Fruit fly (Drosophila melanogaster) whole organism, embryonic: ENCODE data around the gene CycE.

Source experiments
- Abd-B ChIP-seq: fragments of 200-800 bp; sonication (Bioruptor generic); optimal IDR thresholded peaks from 2 replicates; lab custom pipeline; 2018; ENCODE audit warnings: missing biosample characterization, mild to moderate bottlenecking, missing genetic modification characterization, moderate library complexity
- Asciz ChIP-seq: fragments of 200-800 bp; sonication (Bioruptor generic); optimal IDR thresholded peaks from 2 replicates; lab custom pipeline; 2017; ENCODE audit warnings: missing biosample characterization, mild to moderate bottlenecking, missing genetic modification characterization, missing genetic modification reagents
- Atf3 ChIP-seq: fragments of 200-800 bp; sonication (Bioruptor generic); optimal IDR thresholded peaks from 3 replicates; lab custom pipeline; 2016; ENCODE audit warnings: missing biosample characterization, missing genetic modification characterization
- CG10462 ChIP-seq: fragments of 200-800 bp; sonication (Bioruptor generic); optimal IDR thresholded peaks from 2 replicates; lab custom pipeline; 2016; ENCODE audit warnings: missing biosample characterization, missing genetic modification characterization
- CG11456 ChIP-seq: fragments of 200-800 bp; sonication (Bioruptor generic); IDR thresholded peaks from 3 replicates; pipeline ENCODE4 v1.3.6; 2022; ENCODE audit warnings: missing biosample characterization, missing genetic modification characterization
- CG11696 ChIP-seq: fragments of 200-800 bp; sonication (Bioruptor generic); IDR thresholded peaks from 2 replicates; pipeline ENCODE4 v1.3.6; 2022; ENCODE audit warnings: missing biosample characterization, missing genetic modification characterization
- CG12104 ChIP-seq: fragments of 200-800 bp; sonication (Bioruptor generic); optimal IDR thresholded peaks from 3 replicates; lab custom pipeline; 2016; ENCODE audit warnings: missing biosample characterization, missing genetic modification characterization
- CG1233 ChIP-seq: fragments of 200-800 bp; sonication (Bioruptor generic); optimal IDR thresholded peaks from 4 replicates; lab custom pipeline; 2018; ENCODE audit warnings: missing biosample characterization, mild to moderate bottlenecking, missing genetic modification characterization
- CG12769 ChIP-seq: fragments of 200-800 bp; sonication (Bioruptor generic); optimal IDR thresholded peaks from 2 replicates; lab custom pipeline; 2019; ENCODE audit warnings: missing biosample characterization, mild to moderate bottlenecking, missing genetic modification characterization, moderate library complexity
- CG12942 ChIP-seq: fragments of 200-800 bp; sonication (Bioruptor generic); optimal IDR thresholded peaks from 3 replicates; lab custom pipeline; 2016; ENCODE audit warnings: missing biosample characterization, missing genetic modification characterization
- CG13287 ChIP-seq: fragments of 200-800 bp; sonication (Bioruptor generic); IDR thresholded peaks from 2 replicates; pipeline ENCODE4 v1.3.6; 2022; ENCODE audit warnings: missing biosample characterization, missing genetic modification characterization; ENCODE audit not compliant: partially characterized antibody
- CG13624 ChIP-seq: fragments of 200-800 bp; sonication (Bioruptor generic); optimal IDR thresholded peaks from 2 replicates; lab custom pipeline; 2016; ENCODE audit warnings: missing biosample characterization, missing genetic modification characterization
- CG17328 ChIP-seq: fragments of 200-800 bp; sonication (Bioruptor generic); IDR thresholded peaks from 2 replicates; pipeline ENCODE4 v1.3.6; 2022; ENCODE audit warnings: missing biosample characterization, missing genetic modification characterization
- CG1792 ChIP-seq: fragments of 200-800 bp; sonication (Bioruptor generic); optimal IDR thresholded peaks from 2 replicates; lab custom pipeline; 2016; ENCODE audit warnings: missing biosample characterization, missing genetic modification characterization
- CG2199 ChIP-seq: fragments of 200-800 bp; sonication (Bioruptor generic); IDR thresholded peaks from 3 replicates; pipeline ENCODE4 v1.3.6; 2022; ENCODE audit warnings: missing biosample characterization, missing genetic modification characterization
- CG4730 ChIP-seq: fragments of 200-800 bp; sonication (Bioruptor generic); IDR thresholded peaks from 2 replicates; pipeline ENCODE4 v1.3.6; 2022; ENCODE audit warnings: missing biosample characterization, missing genetic modification characterization
- CG7357 ChIP-seq: fragments of 200-800 bp; sonication (Bioruptor generic); IDR thresholded peaks from 3 replicates; pipeline ENCODE4 v1.3.6; 2022; ENCODE audit warnings: missing biosample characterization, missing genetic modification characterization
- Dad ChIP-seq: fragments of 200-800 bp; sonication (Bioruptor generic); optimal IDR thresholded peaks from 3 replicates; lab custom pipeline; 2016; ENCODE audit warnings: missing biosample characterization, missing genetic modification characterization
- Doc2 ChIP-seq: fragments of 200-800 bp; sonication (Bioruptor generic); IDR thresholded peaks from 2 replicates; pipeline ENCODE4 v1.3.6; 2022; ENCODE audit warnings: missing biosample characterization, missing genetic modification characterization
- Drgx ChIP-seq: fragments of 200-800 bp; sonication (Bioruptor generic); IDR thresholded peaks from 2 replicates; pipeline ENCODE4 v1.3.6; 2022; ENCODE audit warnings: missing biosample characterization, missing genetic modification characterization
- Eip74EF ChIP-seq, 2 experiments: fragments of 200-800 bp in 1 of 2; fragments of >200 bp in 1 of 2; sonication (Bioruptor generic) in 1 of 2; optimal IDR thresholded peaks; 2 replicates each; lab custom pipeline; 2017 to 2019; ENCODE audit warnings: missing biosample characterization in 2 of 2, missing genetic modification characterization in 2 of 2, mild to moderate bottlenecking in 1 of 2, moderate library complexity in 1 of 2
- Gug ChIP-seq: fragments of 200-800 bp; sonication (Bioruptor generic); IDR thresholded peaks from 4 replicates; pipeline ENCODE4 v1.3.6; 2022; ENCODE audit warnings: missing biosample characterization, missing genetic modification characterization
- MTF-1 ChIP-seq: fragments of 200-800 bp; sonication (Bioruptor generic); optimal IDR thresholded peaks from 2 replicates; lab custom pipeline; 2018; ENCODE audit warnings: missing biosample characterization, mild to moderate bottlenecking, missing genetic modification characterization, borderline replicate concordance
- PHDP ChIP-seq: fragments of 200-800 bp; sonication (Bioruptor generic); optimal IDR thresholded peaks from 3 replicates; lab custom pipeline; 2018; ENCODE audit warnings: missing biosample characterization, mild to moderate bottlenecking, missing genetic modification characterization, moderate library complexity
- Ptx1 ChIP-seq: fragments of 200-800 bp; sonication (Bioruptor generic); IDR thresholded peaks from 2 replicates; pipeline ENCODE4 v1.3.6; 2022; ENCODE audit warnings: missing biosample characterization, missing genetic modification characterization
- Spps ChIP-seq: fragments of 200-800 bp; sonication (Bioruptor generic); optimal IDR thresholded peaks from 2 replicates; lab custom pipeline; 2018; ENCODE audit warnings: missing biosample characterization, mild to moderate bottlenecking, missing genetic modification characterization
- Trl ChIP-seq, 3 experiments: fragments of >200 bp in 2 of 3; fragments of 200-800 bp in 1 of 3; sonication (Bioruptor generic) in 1 of 3; optimal IDR thresholded peaks; 2 replicates in 1 of 3; 3 replicates in 2 of 3; lab custom pipeline; 2016 to 2017; ENCODE audit warnings: missing biosample characterization in 1 of 3, missing genetic modification characterization in 1 of 3
- ato ChIP-seq: fragments of 200-800 bp; sonication (Bioruptor generic); IDR thresholded peaks from 2 replicates; pipeline ENCODE4 v1.3.6; 2022; ENCODE audit warnings: missing biosample characterization, missing genetic modification characterization; ENCODE audit not compliant: partially characterized antibody
- cas ChIP-seq: fragments of 200-800 bp; sonication (Bioruptor generic); IDR thresholded peaks from 2 replicates; pipeline ENCODE4 v1.3.6; 2022; ENCODE audit warnings: missing biosample characterization, missing genetic modification characterization
- cg ChIP-seq: fragments of 200-800 bp; sonication (Bioruptor generic); optimal IDR thresholded peaks from 3 replicates; lab custom pipeline; 2019; ENCODE audit warnings: missing biosample characterization, mild to moderate bottlenecking, missing genetic modification characterization, moderate library complexity
- cwo ChIP-seq: fragments of 200-800 bp; sonication (Bioruptor generic); optimal IDR thresholded peaks from 3 replicates; lab custom pipeline; 2017; ENCODE audit warnings: missing biosample characterization, missing genetic modification characterization, mild to moderate bottlenecking, moderate library complexity, missing genetic modification reagents
- dmrt11E ChIP-seq: fragments of 200-800 bp; sonication (Bioruptor generic); optimal IDR thresholded peaks from 3 replicates; lab custom pipeline; 2018; ENCODE audit warnings: missing biosample characterization, mild to moderate bottlenecking, missing genetic modification characterization, moderate library complexity
- fu2 ChIP-seq: fragments of 200-800 bp; sonication (Bioruptor generic); optimal IDR thresholded peaks from 2 replicates; lab custom pipeline; 2016; ENCODE audit warnings: missing biosample characterization, missing genetic modification characterization
- gcm ChIP-seq: fragments of 200-800 bp; sonication (Bioruptor generic); optimal IDR thresholded peaks from 2 replicates; lab custom pipeline; 2019; ENCODE audit warnings: missing biosample characterization, mild to moderate bottlenecking, missing genetic modification characterization, moderate library complexity
- lola ChIP-seq, 3 experiments: fragments of >200 bp in 2 of 3; fragments of 200-800 bp in 1 of 3; sonication (Bioruptor generic) in 1 of 3; optimal IDR thresholded peaks; 2 replicates each; lab custom pipeline; 2017 to 2019; ENCODE audit warnings: missing biosample characterization in 3 of 3, missing genetic modification characterization in 3 of 3, mild to moderate bottlenecking in 1 of 3, moderate library complexity in 1 of 3
- p53 ChIP-seq: fragments of 200-800 bp; sonication (Bioruptor generic); optimal IDR thresholded peaks from 2 replicates; lab custom pipeline; 2016; ENCODE audit warnings: missing biosample characterization, missing genetic modification characterization
- pita ChIP-seq: fragments of 200-800 bp; sonication (Bioruptor generic); optimal IDR thresholded peaks from 2 replicates; lab custom pipeline; 2017; ENCODE audit warnings: missing biosample characterization, mild to moderate bottlenecking, missing genetic modification characterization
- psq ChIP-seq: fragments of 200-800 bp; sonication (Bioruptor generic); optimal IDR thresholded peaks from 2 replicates; lab custom pipeline; 2017; ENCODE audit warnings: missing biosample characterization, missing genetic modification characterization
- sc ChIP-seq, 3 experiments: fragments of >200 bp in 2 of 3; fragments of 200-800 bp in 1 of 3; sonication (Bioruptor generic) in 1 of 3; optimal IDR thresholded peaks; 2 replicates in 2 of 3; 3 replicates in 1 of 3; lab custom pipeline; 2017; ENCODE audit warnings: mild to moderate bottlenecking in 1 of 3, missing biosample characterization in 1 of 3, missing genetic modification characterization in 1 of 3, missing genetic modification reagents in 1 of 3
- schlank ChIP-seq: fragments of 200-800 bp; sonication (Bioruptor generic); optimal IDR thresholded peaks from 2 replicates; lab custom pipeline; 2018; ENCODE audit warnings: missing biosample characterization, mild to moderate bottlenecking, missing genetic modification characterization
- sim ChIP-seq: fragments of 200-800 bp; sonication (Bioruptor generic); IDR thresholded peaks from 2 replicates; pipeline ENCODE4 v1.3.6; 2022; ENCODE audit warnings: missing biosample characterization, missing genetic modification characterization
- so ChIP-seq: fragments of 200-800 bp; sonication (Bioruptor generic); IDR thresholded peaks from 3 replicates; pipeline ENCODE4 v1.3.6; 2022; ENCODE audit warnings: missing biosample characterization, missing genetic modification characterization
- sob ChIP-seq: fragments of 200-800 bp; sonication (Bioruptor generic); IDR thresholded peaks from 2 replicates; pipeline ENCODE4 v1.3.6; 2022; ENCODE audit warnings: missing biosample characterization, missing genetic modification characterization
- tap ChIP-seq: fragments of 200-800 bp; optimal IDR thresholded peaks from 3 replicates; lab custom pipeline; 2019; ENCODE audit warnings: missing biosample characterization, mild to moderate bottlenecking, missing genetic modification characterization, moderate library complexity
- tll ChIP-seq, 2 experiments: fragments of 200-800 bp in 1 of 2; fragments of >200 bp in 1 of 2; sonication (Bioruptor generic) in 1 of 2; optimal IDR thresholded peaks; 2 replicates each; lab custom pipeline; 2017 to 2019; ENCODE audit warnings: missing biosample characterization in 2 of 2, missing genetic modification characterization in 2 of 2, mild to moderate bottlenecking in 1 of 2, moderate library complexity in 1 of 2
- tup ChIP-seq: fragments of 200-800 bp; sonication (Bioruptor generic); optimal IDR thresholded peaks from 2 replicates; lab custom pipeline; 2016; ENCODE audit warnings: missing biosample characterization, mild to moderate bottlenecking, missing genetic modification characterization, moderate library complexity

CycE gene

dm6 chr2L:15761409-15762407, 13.8 kb upstream of the CycE start (continued):
- TF ChIP-seq pita (GFP tag; lab: Kevin White, UChicago) (no peak), CG1792 (GFP tag; lab: Kevin White, UChicago) (peak; percentile 36), Trl (optimal IDR thresholded peaks at IDR 0.05; lab: Kevin White, UChicago) (no peak), Trl (GFP tag; optimal IDR thresholded peaks at IDR 0.05; lab: Kevin White, UChicago) (no peak), Doc2 (GFP tag; lab: Robert Waterston, UW) (no peak), CG11456 (peak; percentile 57; the same call in 1 of the 3 replicates), Ptx1 (peak; percentile 87), CG17328 (GFP tag; lab: Robert Waterston, UW) (peak; percentile 84), Drgx (GFP tag; lab: Robert Waterston, UW) (peak; percentile 86), tll (GFP tag; optimal IDR thresholded peaks at IDR 0.05; lab: Kevin White, UChicago) (peak in 1 of 2 experiments; percentile 29), tup (no peak), lola (GFP tag; optimal IDR thresholded peaks at IDR 0.05; lab: Kevin White, UChicago) (peak in 1 of 3 experiments; percentile 82), cwo (peak; percentile 47), CG12769 (tag; lab: Kevin White, UChicago) (no peak), tap (tag; lab: Kevin White, UChicago) (peak; percentile 76), CG4730 (peak; percentile 74), sc (optimal IDR thresholded peaks at IDR 0.05; lab: Kevin White, UChicago) (no peak), sc (GFP tag; optimal IDR thresholded peaks at IDR 0.05; lab: Kevin White, UChicago) (peak; percentile 45), Abd-B (peak; percentile 55), CG12942 (peak; percentile 21), CG13287 (GFP tag; lab: Robert Waterston, UW) (no peak), CG1233 (GFP tag; lab: Kevin White, UChicago) (peak; percentile 65), Gug (peak; percentile 44; the same call in 2 of the 4 replicates), cg (GFP tag; lab: Kevin White, UChicago) (peak; percentile 59), sob (GFP tag; lab: Robert Waterston, UW) (peak; percentile 56), PHDP (tag; lab: Kevin White, UChicago) (peak; percentile 64), gcm (peak; percentile 76), Dad (GFP tag; lab: Kevin White, UChicago) (peak; percentile 20), CG13624 (peak; percentile 30), Atf3 (GFP tag; lab: Kevin White, UChicago) (no peak), Asciz (GFP tag; lab: Kevin White, UChicago) (peak; percentile 69), dmrt11E (peak; percentile 80), CG11696 (GFP tag; lab: Robert Waterston, UW) (peak; percentile 67), p53 (GFP tag; lab: Kevin White, UChicago) (no peak), CG2199 (no peak), psq (no peak), fu2 (GFP tag; lab: Kevin White, UChicago) (no peak), CG12104 (GFP tag; lab: Kevin White, UChicago) (peak; percentile 62), Eip74EF (GFP tag; optimal IDR thresholded peaks at IDR 0.05; lab: Kevin White, UChicago) (peak in 1 of 2 experiments; percentile 41), cas (GFP tag; lab: Robert Waterston, UW) (no peak), ato (GFP tag; lab: Robert Waterston, UW) (no peak), sim (GFP tag; lab: Robert Waterston, UW) (peak; percentile 32; the same call in 1 of the 2 replicates), CG10462 (GFP tag; lab: Kevin White, UChicago) (peak; percentile 24), CG7357 (peak; percentile 37; the same call in 1 of the 3 replicates), Spps (peak; percentile 35), schlank (no peak), so (GFP tag; lab: Robert Waterston, UW) (peak; percentile 79), MTF-1 (GFP tag; lab: Kevin White, UChicago) (peak; percentile 24)
